Worm (Caenorhabditis elegans) whole organism, dauer: ENCODE measurements around the gene mlt-4.
"Not testable (repeated sequence)": the region's sequence is repeated elsewhere in the genome, so short reads cannot be mapped to it uniquely, and the experiment has no call there.

Source experiments
- unc-62 ChIP-seq: sonication (generic microtip); optimal IDR thresholded peaks from 2 replicates; lab custom pipeline; 2017; ENCODE audit warnings: missing biosample characterization, missing genetic modification reagents, missing genetic modification characterization

Gene mlt-4

ce11 chrV:20289317-20289716 is at the start of gene mlt-4:
Gene mlt-4 (minus strand): TSS chrV:20289417.
- TF ChIP-seq unc-62 (GFP tag; lab: Kevin White, UChicago), result no peak

- no peak for TF ChIP-seq unc-62 (GFP tag; lab: Kevin White, UChicago)
Observed at ce11 chrV:20338870-20339269, 49.7 kb upstream of the mlt-4 start.

ce11 chrV:20338020-20338419 is 48.8 kb upstream of the mlt-4 start:
- no peak for TF ChIP-seq unc-62 (GFP tag; lab: Kevin White, UChicago)

ce11 chrV:20335264-20335663 is 46.0 kb upstream of the mlt-4 start, which contains the start of gene Y38H6A.5:
Gene Y38H6A.5 (minus strand): TSS chrV:20335364.
- TF ChIP-seq unc-62 (GFP tag; lab: Kevin White, UChicago), result no peak

ce11 chrV:20325417-20325816 is 36.2 kb upstream of the mlt-4 start, which contains the start of gene Y38H6A.1:
Gene Y38H6A.1 (plus strand): TSS chrV:20325717.
- TF ChIP-seq unc-62 (GFP tag; lab: Kevin White, UChicago), result no peak

ce11 chrV:20317442-20317841 is 28.2 kb upstream of the mlt-4 start, which contains the start of gene Y113G7C.1:
Gene Y113G7C.1 (plus strand): TSS chrV:20317742.
- TF ChIP-seq unc-62 (GFP tag; lab: Kevin White, UChicago), result no peak

- TF ChIP-seq unc-62 (GFP tag; lab: Kevin White, UChicago), result no peak
Observed at ce11 chrV:20311519-20311918, 22.3 kb upstream of the mlt-4 start, which contains the start of gene clec-262. Gene clec-262 (plus strand): TSS chrV:20311819.

- TF ChIP-seq unc-62 (GFP tag; lab: Kevin White, UChicago), result no peak
Observed at ce11 chrV:20310575-20310974, 21.4 kb upstream of the mlt-4 start, which contains the start of gene ZC15.10. Gene ZC15.10 (plus strand): TSS chrV:20310736.

ce11 chrV:20305803-20306202 is 16.6 kb upstream of the mlt-4 start, which contains the start of gene ZC15.1:
Gene ZC15.1 (plus strand): TSS chrV:20306103.
- TF ChIP-seq unc-62 (GFP tag; lab: Kevin White, UChicago), result no peak

ce11 chrV:20303288-20303687 is 14.1 kb upstream of the mlt-4 start, which contains the start of gene ZC15.3:
Gene ZC15.3 (plus strand): TSS chrV:20303588.
- not testable (repeated sequence) for TF ChIP-seq unc-62 (GFP tag; lab: Kevin White, UChicago)

ce11 chrV:20297650-20298049 is 8.4 kb upstream of the mlt-4 start, which contains the start of gene ZC15.5:
Gene ZC15.5 (plus strand): TSS chrV:20297950.
- no peak for TF ChIP-seq unc-62 (GFP tag; lab: Kevin White, UChicago)

- TF ChIP-seq unc-62 (GFP tag; lab: Kevin White, UChicago), result no peak
Observed at ce11 chrV:20294388-20294787, 5.2 kb upstream of the mlt-4 start, which contains the start of gene clec-261. Gene clec-261 (minus strand): TSS chrV:20294488.

- TF ChIP-seq unc-62 (GFP tag; lab: Kevin White, UChicago), result no peak
Observed at ce11 chrV:20282827-20283226, 6.4 kb downstream of the mlt-4 start.

- TF ChIP-seq unc-62 (GFP tag; lab: Kevin White, UChicago), result no peak
Observed at ce11 chrV:20279811-20280317, 9.4 kb downstream of the mlt-4 start, which contains the start of gene pqn-94. Gene pqn-94 (minus strand): TSS chrV:20279861.

- TF ChIP-seq unc-62 (GFP tag; lab: Kevin White, UChicago), result no peak
Observed at ce11 chrV:20279309-20279708, 9.9 kb downstream of the mlt-4 start.

- TF ChIP-seq unc-62 (GFP tag; lab: Kevin White, UChicago), result no peak
Observed at ce11 chrV:20276923-20277322, 12.3 kb downstream of the mlt-4 start.

- no peak for TF ChIP-seq unc-62 (GFP tag; lab: Kevin White, UChicago)
Observed at ce11 chrV:20269661-20270137, 19.5 kb downstream of the mlt-4 start, which contains the start of the genes prmt-1 and cdkr-3. Gene prmt-1 (minus strand): TSS chrV:20269711. Gene cdkr-3 (plus strand): TSS chrV:20270107.
